Worm (Caenorhabditis elegans) whole organism, midembryonic: ENCODE measurements around the gene M03F8.1.

Experiments used
- tab-1 ChIP-seq: fragments of 200-800 bp; sonication (Bioruptor generic); IDR thresholded peaks from 2 replicates; pipeline ENCODE4 v1.3.6; 2022; ENCODE audit warnings: missing genetic modification characterization, missing compliant biosample characterization
- ztf-29 ChIP-seq: fragments of 200-800 bp; sonication (Bioruptor generic); IDR thresholded peaks from 2 replicates; pipeline ENCODE4 v1.3.6; 2022; ENCODE audit warnings: missing genetic modification reagents, missing genetic modification characterization, missing compliant biosample characterization

- TF ChIP-seq tab-1 (GFP tag; lab: Robert Waterston, UW) (no peak), ztf-29 (GFP tag; lab: Robert Waterston, UW) (no peak)
These were observed 29.0 kb upstream of the M03F8.1 start, which contains the start of gene srsx-18 for ce11 chrV:5922236-5922635.
